Fruit fly (Drosophila melanogaster) S2 (cell line): Measurements from ENCODE around the gene LysS.

Experiments
- CG8478 ChIP-seq: fragments of >200 bp; optimal IDR thresholded peaks from 2 replicates; lab custom pipeline; 2018
- CTCF ChIP-seq, 2 experiments: fragments of >200 bp; optimal IDR thresholded peaks; 2 replicates each; lab custom pipeline; 2018

- TF ChIP-seq CTCF (optimal IDR thresholded peaks at IDR 0.05; lab: Kevin White, UChicago) (no peak), CG8478 (no peak)
Observed at dm6 chr3L:1265423-1266002, 38.0 kb downstream of the LysS start.
